Worm (Caenorhabditis elegans): ENCODE data around the gene cdh-8.

Gene cdh-8

DNA sequence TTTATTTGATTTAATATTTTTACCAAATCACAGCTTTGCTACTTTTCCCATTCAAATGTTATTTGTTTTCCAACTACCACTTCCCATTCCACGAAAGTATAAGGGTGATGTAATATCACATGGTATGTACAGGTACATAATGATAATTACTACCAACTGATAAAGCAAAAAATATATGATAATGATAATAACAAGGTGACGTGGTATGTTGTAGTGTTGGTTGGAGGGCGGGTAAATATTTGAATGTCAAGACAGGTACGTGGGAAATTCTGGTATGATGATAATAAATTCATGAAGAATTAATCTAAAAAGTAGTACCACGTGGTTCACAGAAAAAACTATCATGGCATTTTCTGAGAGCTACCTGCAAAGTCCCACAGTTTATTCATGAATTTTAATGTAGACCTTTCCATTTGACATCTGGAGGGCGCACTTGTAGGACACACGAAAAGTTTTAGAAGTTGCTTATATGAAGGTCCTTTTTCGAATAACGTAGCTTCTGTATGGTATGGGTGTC, 47.7 kb upstream of the cdh-8 start (continued):
- no peak for TF ChIP-seq nfya-2 (GFP tag; IDR thresholded peaks at IDR 0.05)
- no peak for TF ChIP-seq B0035.1 (tag; optimal IDR thresholded peaks at IDR 0.05)
- no peak for TF ChIP-seq lin-35 (GFP tag; optimal IDR thresholded peaks at IDR 0.05)
- no peak for TF ChIP-seq madf-6 (GFP tag; IDR thresholded peaks at IDR 0.05)
- TF ChIP-seq pbrm-1 (GFP tag; IDR thresholded peaks at IDR 0.05): peak; percentile 53; the same call in 1 of the 2 replicates
- no peak for TF ChIP-seq ztf-6 (GFP tag; IDR thresholded peaks at IDR 0.05)
- TF ChIP-seq him-1 (tag; optimal IDR thresholded peaks at IDR 0.05): no peak
- TF ChIP-seq repo-1 (tag; optimal IDR thresholded peaks at IDR 0.05): peak; percentile 68
- no peak for TF ChIP-seq attf-6 (GFP tag; IDR thresholded peaks at IDR 0.05)
- no peak for TF ChIP-seq ceh-100 (GFP tag; IDR thresholded peaks at IDR 0.05)
- no peak for TF ChIP-seq madf-8 (GFP tag; conservative IDR thresholded peaks at IDR 0.05)
- TF ChIP-seq bed-2 (GFP tag; IDR thresholded peaks at IDR 0.05): no peak
- TF ChIP-seq pha-4 (tag; optimal IDR thresholded peaks at IDR 0.05): peak; percentile 18
- TF ChIP-seq fkh-3 (tag; optimal IDR thresholded peaks at IDR 0.05): no peak
- no peak for TF ChIP-seq nfya-1 (tag; optimal IDR thresholded peaks at IDR 0.05; ENCODE audit: borderline replicate concordance, insufficient read depth)
- no peak for TF ChIP-seq Y79H2A.3 (GFP tag; conservative IDR thresholded peaks at IDR 0.05)
- no peak for TF ChIP-seq F57A8.1 (GFP tag; optimal IDR thresholded peaks at IDR 0.05)
- no peak for TF ChIP-seq egl-44 (GFP tag; IDR thresholded peaks at IDR 0.05)
- TF ChIP-seq ztf-3 (GFP tag; optimal IDR thresholded peaks at IDR 0.05): no peak
- TF ChIP-seq snpc-4 (GFP tag; optimal IDR thresholded peaks at IDR 0.05): no peak
- no peak for TF ChIP-seq snpc-4 (tag; optimal IDR thresholded peaks at IDR 0.05)
- TF ChIP-seq F37B4.10 (GFP tag; IDR thresholded peaks at IDR 0.05): no peak
- TF ChIP-seq nhr-27 (tag; optimal IDR thresholded peaks at IDR 0.05): no peak
- TF ChIP-seq C06A6.2 (GFP tag; conservative IDR thresholded peaks at IDR 0.05): no peak; the same call in 1 of the 2 replicates
- TF ChIP-seq mxl-1 (tag; optimal IDR thresholded peaks at IDR 0.05): no peak
- peak; percentile 60; the same call in 1 of the 2 replicates for TF ChIP-seq Y53G8AR.9 (GFP tag; conservative IDR thresholded peaks at IDR 0.05)
- no peak for TF ChIP-seq ceh-40 (GFP tag; IDR thresholded peaks at IDR 0.05)
- no peak for TF ChIP-seq rec-8 (tag; optimal IDR thresholded peaks at IDR 0.05)
- no peak for TF ChIP-seq let-526 (GFP tag; IDR thresholded peaks at IDR 0.05)
- no peak for TF ChIP-seq B0019.2 (GFP tag; conservative IDR thresholded peaks at IDR 0.05)
- TF ChIP-seq madf-3 (GFP tag; IDR thresholded peaks at IDR 0.05): no peak
- TF ChIP-seq cebp-2 (GFP tag; IDR thresholded peaks at IDR 0.05): no peak
- TF ChIP-seq rpc-1 (optimal IDR thresholded peaks at IDR 0.05): no peak
- TF ChIP-seq rpc-1 (tag; optimal IDR thresholded peaks at IDR 0.05): no peak
- peak; percentile 49 for TF ChIP-seq tlf-1 (GFP tag; optimal IDR thresholded peaks at IDR 0.05)
- TF ChIP-seq Y95B8A.8 (GFP tag; IDR thresholded peaks at IDR 0.05): no peak
- no peak for TF ChIP-seq K11D2.4 (GFP tag; IDR thresholded peaks at IDR 0.05)
- TF ChIP-seq ztf-25 (GFP tag; IDR thresholded peaks at IDR 0.05): no peak
- TF ChIP-seq akir-1 (GFP tag; optimal IDR thresholded peaks at IDR 0.05): no peak
- TF ChIP-seq lir-1 (GFP tag; conservative IDR thresholded peaks at IDR 0.05): no peak
- no peak for TF ChIP-seq xnd-1 (tag; optimal IDR thresholded peaks at IDR 0.05)
- TF ChIP-seq F55B11.4 (tag; optimal IDR thresholded peaks at IDR 0.05; ENCODE audit: borderline replicate concordance, insufficient read depth): no peak
- peak; percentile 45 for TF ChIP-seq lin-40 (tag; optimal IDR thresholded peaks at IDR 0.05)
- no peak for TF ChIP-seq ccch-3 (GFP tag; optimal IDR thresholded peaks at IDR 0.05)
- no peak for TF ChIP-seq mes-4 (tag; optimal IDR thresholded peaks at IDR 0.05)
- TF ChIP-seq tbx-9 (tag; optimal IDR thresholded peaks at IDR 0.05; ENCODE audit: borderline replicate concordance): no peak
- TF ChIP-seq F23B12.7 (tag; optimal IDR thresholded peaks at IDR 0.05; ENCODE audit: insufficient read depth): no peak
- TF ChIP-seq attf-5 (GFP tag; optimal IDR thresholded peaks at IDR 0.05): no peak
- no peak for TF ChIP-seq Y53F4B.3 (GFP tag; IDR thresholded peaks at IDR 0.05)

All from whole organism, young adult.